Worm (Caenorhabditis elegans): Measurements from ENCODE around the gene rev-3.

ce11 chrIII:5823617-5824016, 33.2 kb upstream of the rev-3 start, which contains the start of gene R12B2.8:
- TF ChIP-seq lin-15B (tag; optimal IDR thresholded peaks at IDR 0.05): no peak
- no peak for TF ChIP-seq nhr-237 (tag; optimal IDR thresholded peaks at IDR 0.05)
- TF ChIP-seq nhr-85 (tag): no peak
- no peak for TF ChIP-seq ztf-4 (tag; optimal IDR thresholded peaks at IDR 0.05)
- no peak for TF ChIP-seq elt-3 (tag; optimal IDR thresholded peaks at IDR 0.05)
- TF ChIP-seq nhr-71 (tag; optimal IDR thresholded peaks at IDR 0.05): no peak
- no peak for TF ChIP-seq nhr-28 (tag; optimal IDR thresholded peaks at IDR 0.05)
- no peak for TF ChIP-seq efl-1 (optimal IDR thresholded peaks at IDR 0.05)
- no peak for TF ChIP-seq efl-1 (GFP tag; optimal IDR thresholded peaks at IDR 0.05 in 1 of 2)
- no peak for TF ChIP-seq hpl-2 (GFP tag; optimal IDR thresholded peaks at IDR 0.05)
- no peak for TF ChIP-seq nhr-47 (tag; optimal IDR thresholded peaks at IDR 0.05)
- no peak for TF ChIP-seq unc-62 (GFP tag; optimal IDR thresholded peaks at IDR 0.05)
- TF ChIP-seq nhr-11 (tag; optimal IDR thresholded peaks at IDR 0.05): no peak
- TF ChIP-seq zag-1 (tag; optimal IDR thresholded peaks at IDR 0.05): no peak

Data from whole organism, L1 larva.